Worm (Caenorhabditis elegans) whole organism, L1 larva: ENCODE measurements around the gene lips-8.
A peak's percentile ranks its signal among the peaks of the same experiment; 100 is the strongest.

Experiments
- C04F5.9 ChIP-seq: sonication (generic microtip); optimal IDR thresholded peaks from 2 replicates; lab custom pipeline; 2016; ENCODE audit warnings: missing genetic modification characterization, missing compliant biosample characterization
- F16B12.6 ChIP-seq: fragments of 150-350 bp; optimal IDR thresholded peaks from 2 replicates; lab custom pipeline; 2014; ENCODE audit warnings: missing biosample characterization, missing genetic modification characterization
- alr-1 ChIP-seq: fragments of 200-800 bp; sonication (Bioruptor generic); optimal IDR thresholded peaks from 2 replicates; lab custom pipeline; 2018; ENCODE audit warnings: borderline replicate concordance, mild to moderate bottlenecking, missing genetic modification characterization, missing compliant biosample characterization
- aly-2 ChIP-seq: fragments of 150-350 bp; optimal IDR thresholded peaks from 2 replicates; lab custom pipeline; 2014; ENCODE audit warnings: missing biosample characterization, missing genetic modification characterization
- ama-1 ChIP-seq: fragments of 150-350 bp; optimal IDR thresholded peaks from 2 replicates; lab custom pipeline; 2014
- blmp-1 ChIP-seq: fragments of 150-350 bp; optimal IDR thresholded peaks from 2 replicates; lab custom pipeline; 2014; ENCODE audit warnings: missing biosample characterization, missing genetic modification characterization
- ceh-63 ChIP-seq: fragments of 200-800 bp; sonication (Bioruptor generic); optimal IDR thresholded peaks from 2 replicates; lab custom pipeline; 2018; ENCODE audit warnings: mild to moderate bottlenecking, missing genetic modification characterization, missing compliant biosample characterization
- ceh-8 ChIP-seq: fragments of 200-800 bp; sonication (Bioruptor generic); optimal IDR thresholded peaks from 2 replicates; lab custom pipeline; 2018; ENCODE audit warnings: mild to moderate bottlenecking, missing genetic modification characterization, moderate library complexity, missing compliant biosample characterization
- dsc-1 ChIP-seq: sonication (generic microtip); optimal IDR thresholded peaks from 2 replicates; lab custom pipeline; 2016; ENCODE audit warnings: mild to moderate bottlenecking, missing genetic modification characterization, missing compliant biosample characterization
- efl-1 ChIP-seq, 4 experiments: fragments of 150-350 bp; optimal IDR thresholded peaks in 3 of 4; peaks in 1 of 4; 1 replicate in 1 of 4; 2 replicates in 3 of 4; lab custom pipeline; 2014; ENCODE audit warnings: missing biosample characterization in 2 of 4, missing genetic modification characterization in 2 of 4, missing genetic modification reagents in 2 of 4
- egl-13 ChIP-seq: sonication (generic microtip); optimal IDR thresholded peaks from 2 replicates; lab custom pipeline; 2016; ENCODE audit warnings: missing genotype, missing genetic modification reagents, missing genetic modification characterization, missing compliant biosample characterization
- egl-27 ChIP-seq, 2 experiments: fragments of 150-350 bp in 1 of 2; sonication (generic microtip); optimal IDR thresholded peaks; 3 replicates each; lab custom pipeline; 2017 to 2018; ENCODE audit warnings: missing biosample characterization in 2 of 2, missing genetic modification characterization in 2 of 2, missing genetic modification reagents in 2 of 2
- ets-5 ChIP-seq: fragments of 200-800 bp; sonication (Bioruptor generic); IDR thresholded peaks from 2 replicates; pipeline ENCODE4 v1.3.6; 2022; ENCODE audit warnings: missing genetic modification characterization, missing compliant biosample characterization
- fkh-4 ChIP-seq: sonication (generic microtip); optimal IDR thresholded peaks from 2 replicates; lab custom pipeline; 2016; ENCODE audit warnings: missing compliant biosample characterization, missing genetic modification characterization, borderline replicate concordance
- hlh-17 ChIP-seq: fragments of 200-800 bp; sonication (Bioruptor generic); optimal IDR thresholded peaks from 2 replicates; lab custom pipeline; 2018; ENCODE audit warnings: missing genetic modification characterization, mild to moderate bottlenecking, missing compliant biosample characterization, moderate library complexity, borderline replicate concordance
- hlh-4 ChIP-seq: sonication (generic microtip); optimal IDR thresholded peaks from 2 replicates; lab custom pipeline; 2016; ENCODE audit warnings: mild to moderate bottlenecking, missing genetic modification characterization, missing compliant biosample characterization
- isw-1 ChIP-seq: fragments of 200-800 bp; sonication (Bioruptor generic); IDR thresholded peaks from 2 replicates; pipeline ENCODE4 v1.3.6; 2022; ENCODE audit warnings: missing genetic modification characterization, missing compliant biosample characterization
- lin-13 ChIP-seq: fragments of 150-350 bp; optimal IDR thresholded peaks from 2 replicates; lab custom pipeline; 2014; ENCODE audit warnings: missing biosample characterization, missing genetic modification reagents, missing genetic modification characterization
- lin-14 ChIP-seq: fragments of 200-800 bp; sonication (Bioruptor generic); optimal IDR thresholded peaks from 2 replicates; lab custom pipeline; 2018; ENCODE audit warnings: mild to moderate bottlenecking, missing genetic modification characterization, moderate library complexity, missing compliant biosample characterization
- lin-15B ChIP-seq: fragments of 150-350 bp; sonication (generic microtip); optimal IDR thresholded peaks from 3 replicates; lab custom pipeline; 2014; ENCODE audit warnings: missing biosample characterization, missing genetic modification characterization
- lin-39 ChIP-seq: fragments of 150-350 bp; optimal IDR thresholded peaks from 2 replicates; lab custom pipeline; 2014; ENCODE audit warnings: missing biosample characterization, missing genetic modification reagents, missing genetic modification characterization
- lir-3 ChIP-seq: sonication (generic microtip); optimal IDR thresholded peaks from 2 replicates; lab custom pipeline; 2016; ENCODE audit warnings: mild to moderate bottlenecking, missing genetic modification characterization, moderate library complexity, missing compliant biosample characterization; ENCODE audit not compliant: poor library complexity
- lsy-2 ChIP-seq, 2 experiments: fragments of 150-350 bp; optimal IDR thresholded peaks; 2 replicates each; lab custom pipeline; 2014; ENCODE audit warnings: missing biosample characterization in 2 of 2, missing genetic modification characterization in 2 of 2
- mab-9 ChIP-seq: fragments of 200-800 bp; sonication (Bioruptor generic); IDR thresholded peaks from 2 replicates; pipeline ENCODE4 v1.3.6; 2022; ENCODE audit warnings: missing genetic modification reagents, missing genetic modification characterization, missing compliant biosample characterization
- mdl-1 ChIP-seq, 2 experiments: fragments of 150-350 bp; optimal IDR thresholded peaks; 2 replicates each; lab custom pipeline; 2014 to 2017; ENCODE audit warnings: missing biosample characterization in 2 of 2, missing genetic modification characterization in 2 of 2, inconsistent platforms in 1 of 2
- mef-2 ChIP-seq: fragments of 150-350 bp; optimal IDR thresholded peaks from 2 replicates; lab custom pipeline; 2014; ENCODE audit warnings: missing biosample characterization, missing genetic modification characterization
- nhr-11 ChIP-seq: fragments of 150-350 bp; optimal IDR thresholded peaks from 2 replicates; lab custom pipeline; 2014; ENCODE audit warnings: missing biosample characterization, missing genetic modification characterization
- nhr-12 ChIP-seq: sonication (generic microtip); optimal IDR thresholded peaks from 2 replicates; lab custom pipeline; 2017; ENCODE audit warnings: missing biosample characterization, missing genetic modification characterization
- nhr-237 ChIP-seq: fragments of 150-350 bp; optimal IDR thresholded peaks from 2 replicates; lab custom pipeline; 2014; ENCODE audit warnings: missing biosample characterization, missing genetic modification characterization
- nhr-28 ChIP-seq: fragments of 150-350 bp; optimal IDR thresholded peaks from 2 replicates; lab custom pipeline; 2014; ENCODE audit warnings: missing biosample characterization, missing genetic modification characterization
- nhr-76 ChIP-seq: sonication (generic microtip); optimal IDR thresholded peaks from 2 replicates; lab custom pipeline; 2017; ENCODE audit warnings: missing biosample characterization, missing genetic modification characterization
- nhr-84 ChIP-seq: sonication (generic microtip); optimal IDR thresholded peaks from 2 replicates; lab custom pipeline; 2017; ENCODE audit warnings: missing biosample characterization, missing genetic modification characterization
- nhr-85 ChIP-seq: sonication (generic microtip); peaks from one replicate; lab custom pipeline; 2016; ENCODE audit warnings: missing genetic modification characterization, inconsistent platforms, missing compliant biosample characterization
- nhr-90 ChIP-seq: sonication (generic microtip); optimal IDR thresholded peaks from 2 replicates; lab custom pipeline; 2016; ENCODE audit warnings: mild to moderate bottlenecking, missing genetic modification characterization, missing compliant biosample characterization; ENCODE audit not compliant: poor library complexity
- pax-3 ChIP-seq: fragments of 200-800 bp; sonication (Bioruptor generic); optimal IDR thresholded peaks from 2 replicates; lab custom pipeline; 2018; ENCODE audit warnings: mild to moderate bottlenecking, missing genetic modification characterization, moderate library complexity, missing compliant biosample characterization
- snpc-4 ChIP-seq: fragments of 150-350 bp; optimal IDR thresholded peaks from 2 replicates; lab custom pipeline; 2014; ENCODE audit warnings: missing biosample characterization, missing genetic modification characterization
- snu-23 ChIP-seq: sonication (generic microtip); optimal IDR thresholded peaks from 2 replicates; lab custom pipeline; 2016; ENCODE audit warnings: missing genetic modification characterization, missing compliant biosample characterization
- sox-4 ChIP-seq: sonication (generic microtip); optimal IDR thresholded peaks from 2 replicates; lab custom pipeline; 2016; ENCODE audit warnings: missing genetic modification characterization, missing compliant biosample characterization
- sup-37 ChIP-seq: fragments of 200-800 bp; sonication (Bioruptor generic); optimal IDR thresholded peaks from 2 replicates; lab custom pipeline; 2018; ENCODE audit warnings: mild to moderate bottlenecking, missing genetic modification characterization, missing compliant biosample characterization
- swsn-7 ChIP-seq: sonication (generic microtip); optimal IDR thresholded peaks from 2 replicates; lab custom pipeline; 2016; ENCODE audit warnings: missing genetic modification characterization, missing compliant biosample characterization
- tlp-1 ChIP-seq: fragments of 150-350 bp; optimal IDR thresholded peaks from 2 replicates; lab custom pipeline; 2014; ENCODE audit warnings: missing biosample characterization, missing genetic modification characterization
- unc-130 ChIP-seq: fragments of 150-350 bp; optimal IDR thresholded peaks from 2 replicates; lab custom pipeline; 2017; ENCODE audit warnings: missing biosample characterization, missing genetic modification characterization, inconsistent platforms
- unc-30 ChIP-seq: sonication (generic microtip); optimal IDR thresholded peaks from 2 replicates; lab custom pipeline; 2017; ENCODE audit warnings: missing biosample characterization, missing genetic modification characterization
- unc-98 ChIP-seq: fragments of 200-800 bp; sonication (Bioruptor generic); IDR thresholded peaks from 2 replicates; pipeline ENCODE4 v1.3.6; 2022; ENCODE audit warnings: missing genetic modification characterization, missing compliant biosample characterization
- vab-15 ChIP-seq: sonication (generic microtip); optimal IDR thresholded peaks from 2 replicates; lab custom pipeline; 2017; ENCODE audit warnings: missing genotype, mild to moderate bottlenecking, missing genetic modification characterization, missing compliant biosample characterization
- ztf-11 ChIP-seq, 2 experiments: sonication (generic microtip); optimal IDR thresholded peaks; 2 replicates each; lab custom pipeline; 2016 to 2017; ENCODE audit warnings: missing genetic modification characterization in 2 of 2, missing biosample characterization in 1 of 2, missing compliant biosample characterization in 1 of 2

Gene lips-8

DNA sequence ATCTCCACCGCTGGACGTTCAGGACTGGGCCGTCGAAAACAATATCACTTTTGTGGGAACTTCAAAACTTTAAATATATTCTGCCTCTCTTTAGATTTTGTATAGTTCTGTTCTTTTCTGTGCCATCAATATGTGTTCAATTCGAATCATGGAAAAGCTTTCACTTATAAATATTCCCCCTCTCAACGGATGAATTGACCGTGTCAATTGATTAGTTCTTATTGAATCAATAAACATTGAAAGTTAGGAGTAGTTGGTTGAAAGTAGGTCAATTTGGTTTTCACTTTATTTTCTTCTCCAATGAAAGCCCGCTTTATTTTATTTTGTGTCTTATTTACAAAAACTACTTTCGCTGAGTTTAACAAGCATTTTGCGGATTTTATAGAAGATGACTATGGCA, at the start of gene lips-8:
Gene lips-8, plus strand, starts transcription at position 301 of the 400 bp plus-strand sequence.
- peak; percentile 6 for TF ChIP-seq blmp-1 (tag; lab: Kevin White, UChicago)
- TF ChIP-seq aly-2: no peak

ce11 chrX:14849054-14849453, 49.3 kb upstream of the lips-8 start, which contains the start of gene acd-3:
acd-3 (plus strand) TSS chrX:14849275.
- TF ChIP-seq nhr-85 (tag; lab: Kevin White, UChicago): peak; percentile 31
- no peak for TF ChIP-seq ceh-8 (GFP tag; lab: Kevin White, UChicago)
- no peak for TF ChIP-seq nhr-237
- no peak for TF ChIP-seq ceh-63 (GFP tag; lab: Kevin White, UChicago)
- TF ChIP-seq lin-39 (tag; lab: Kevin White, UChicago): no peak
- no peak for TF ChIP-seq unc-130
- no peak for TF ChIP-seq lin-13 (GFP tag; lab: Kevin White, UChicago)
- no peak for TF ChIP-seq lin-15B
- TF ChIP-seq, all 84 proteins: peak for 1

- TF ChIP-seq efl-1 (optimal IDR thresholded peaks at IDR 0.05; lab: Kevin White, UChicago) (no peak), efl-1 (GFP tag; optimal IDR thresholded peaks at IDR 0.05 in 1 of 2; lab: Kevin White, UChicago) (peak in 1 of 2 experiments; percentile 91), lsy-2 (tag; optimal IDR thresholded peaks at IDR 0.05; lab: Kevin White, UChicago) (no peak)
These were observed 46.4 kb upstream of the lips-8 start for ce11 chrX:14851904-14852303.

ce11 chrX:14853712-14854217, 44.5 kb upstream of the lips-8 start, which contains the start of the genes C27C12.1 and C27C12.4:
C27C12.1 (minus strand) TSS chrX:14853762.
C27C12.4 (plus strand) TSS chrX:14854086.
- TF ChIP-seq mef-2 (tag; lab: Kevin White, UChicago) (peak; percentile 27), alr-1 (no peak), sox-4 (tag; lab: Kevin White, UChicago) (peak; percentile 59), hlh-4 (tag; lab: Kevin White, UChicago) (no peak), F16B12.6 (tag; lab: Kevin White, UChicago) (peak; percentile 99), aly-2 (peak; percentile 45), lin-15B (peak; percentile 50), nhr-12 (tag; lab: Kevin White, UChicago) (no peak), lir-3 (tag; lab: Kevin White, UChicago) (peak; percentile 93), snu-23 (GFP tag; lab: Kevin White, UChicago) (peak; percentile 94), sup-37 (GFP tag; lab: Kevin White, UChicago) (peak; percentile 43), unc-130 (peak; percentile 84), ama-1 (no peak), vab-15 (no peak), unc-30 (no peak), mdl-1 (tag; optimal IDR thresholded peaks at IDR 0.05; lab: Kevin White, UChicago) (peak in 1 of 2 experiments; percentile 90), unc-98 (GFP tag; lab: Robert Waterston, UW) (peak; percentile 55; the same call in 1 of the 2 replicates), lin-13 (GFP tag; lab: Kevin White, UChicago) (peak; percentile 66), snpc-4 (tag; lab: Kevin White, UChicago) (peak; percentile 86), mab-9 (GFP tag; lab: Robert Waterston, UW) (peak; percentile 83), ets-5 (GFP tag; lab: Robert Waterston, UW) (no peak), C04F5.9 (tag; lab: Kevin White, UChicago) (peak; percentile 61), nhr-11 (tag; lab: Kevin White, UChicago) (peak; percentile 47), egl-13 (tag; lab: Kevin White, UChicago) (peak; percentile 79), nhr-28 (tag; lab: Kevin White, UChicago) (no peak), nhr-90 (tag; lab: Kevin White, UChicago) (peak; percentile 90), tlp-1 (tag; lab: Kevin White, UChicago) (no peak), swsn-7 (tag; lab: Kevin White, UChicago) (peak; percentile 89), nhr-84 (tag; lab: Kevin White, UChicago) (no peak), lin-14 (peak; percentile 95), pax-3 (tag; lab: Kevin White, UChicago) (peak; percentile 63), hlh-17 (no peak), isw-1 (peak; percentile 76), fkh-4 (peak; percentile 63), dsc-1 (peak; percentile 83), nhr-76 (tag; lab: Kevin White, UChicago) (no peak), ztf-11 (tag; optimal IDR thresholded peaks at IDR 0.05; lab: Kevin White, UChicago) (peak in 1 of 2 experiments; percentile 82), egl-27 (tag; optimal IDR thresholded peaks at IDR 0.05; lab: Kevin White, UChicago) (no peak)
